Fruit fly (Drosophila melanogaster) whole organism, adult: ENCODE results near the gene Rala.

ENCODE experiments used
- CG11617 ChIP-seq: fragments of 200-800 bp; sonication (Bioruptor generic); optimal IDR thresholded peaks from 2 replicates; lab custom pipeline; 2017; ENCODE audit warnings: mild to moderate bottlenecking, missing biosample characterization, missing genetic modification reagents, missing genetic modification characterization
- CG12768 ChIP-seq: fragments of 200-800 bp; sonication (Bioruptor generic); optimal IDR thresholded peaks from 2 replicates; lab custom pipeline; 2017; ENCODE audit warnings: missing biosample characterization, missing genetic modification characterization, mild to moderate bottlenecking, moderate library complexity, missing genetic modification reagents
- CG14711 ChIP-seq: fragments of 200-800 bp; sonication (Bioruptor generic); optimal IDR thresholded peaks from 2 replicates; lab custom pipeline; 2018; ENCODE audit warnings: missing biosample characterization, mild to moderate bottlenecking, missing genetic modification characterization, moderate library complexity
- CG1620 ChIP-seq: fragments of 200-800 bp; sonication (Bioruptor generic); optimal IDR thresholded peaks from 2 replicates; lab custom pipeline; 2016; ENCODE audit warnings: missing biosample characterization, missing genetic modification characterization
- CG33017 ChIP-seq: fragments of 200-800 bp; sonication (Bioruptor generic); optimal IDR thresholded peaks from 2 replicates; lab custom pipeline; 2018; ENCODE audit warnings: missing biosample characterization, mild to moderate bottlenecking, missing genetic modification characterization, moderate library complexity
- CG5204 ChIP-seq: fragments of 200-800 bp; sonication (Bioruptor generic); optimal IDR thresholded peaks from 2 replicates; lab custom pipeline; 2016; ENCODE audit warnings: missing biosample characterization, missing genetic modification characterization
- CG7045 ChIP-seq: fragments of 200-800 bp; sonication (Bioruptor generic); optimal IDR thresholded peaks from 2 replicates; lab custom pipeline; 2017; ENCODE audit warnings: missing biosample characterization, mild to moderate bottlenecking, missing genetic modification characterization
- CG7101 ChIP-seq: fragments of 200-800 bp; sonication (Bioruptor generic); optimal IDR thresholded peaks from 2 replicates; lab custom pipeline; 2018; ENCODE audit warnings: missing biosample characterization, mild to moderate bottlenecking, missing genetic modification characterization, moderate library complexity
- Clk ChIP-seq: fragments of 200-800 bp; sonication (Bioruptor generic); optimal IDR thresholded peaks from 2 replicates; lab custom pipeline; 2017; ENCODE audit warnings: missing biosample characterization, missing genetic modification characterization
- Crg-1 ChIP-seq: fragments of 200-800 bp; sonication (Bioruptor generic); optimal IDR thresholded peaks from 2 replicates; lab custom pipeline; 2016; ENCODE audit warnings: missing biosample characterization, missing genetic modification characterization
- Hr96 ChIP-seq: fragments of 200-800 bp; sonication (Bioruptor generic); optimal IDR thresholded peaks from 2 replicates; lab custom pipeline; 2016; ENCODE audit warnings: missing biosample characterization, missing genetic modification characterization
- Mnt ChIP-seq: fragments of 200-800 bp; sonication (Bioruptor generic); optimal IDR thresholded peaks from 2 replicates; lab custom pipeline; 2016; ENCODE audit warnings: missing biosample characterization, mild to moderate bottlenecking, missing genetic modification characterization
- bab1 ChIP-seq: fragments of 200-800 bp; sonication (Bioruptor generic); optimal IDR thresholded peaks from 3 replicates; lab custom pipeline; 2019; ENCODE audit warnings: missing biosample characterization, mild to moderate bottlenecking, missing genetic modification characterization, moderate library complexity
- cic ChIP-seq: fragments of 200-800 bp; sonication (Bioruptor generic); optimal IDR thresholded peaks from 2 replicates; lab custom pipeline; 2017; ENCODE audit warnings: missing biosample characterization, mild to moderate bottlenecking, missing genetic modification characterization, moderate library complexity
- cnc ChIP-seq, 2 experiments: fragments of >200 bp; optimal IDR thresholded peaks; 2 replicates each; lab custom pipeline; 2017
- kay ChIP-seq: fragments of 200-800 bp; sonication (Bioruptor generic); peaks from one replicate; lab custom pipeline; 2016; ENCODE audit warnings: missing biosample characterization, missing genetic modification characterization, borderline replicate concordance
- ovo ChIP-seq: fragments of 200-800 bp; sonication (Bioruptor generic); optimal IDR thresholded peaks from 2 replicates; lab custom pipeline; 2016; ENCODE audit warnings: missing biosample characterization, missing genetic modification characterization
- pad ChIP-seq: fragments of 200-800 bp; sonication (Bioruptor generic); optimal IDR thresholded peaks from 3 replicates; lab custom pipeline; 2017; ENCODE audit warnings: missing biosample characterization, missing genetic modification characterization, mild to moderate bottlenecking, moderate library complexity, missing genetic modification reagents
- tj ChIP-seq: fragments of 200-800 bp; sonication (Bioruptor generic); optimal IDR thresholded peaks from 3 replicates; lab custom pipeline; 2017; ENCODE audit warnings: missing biosample characterization, mild to moderate bottlenecking, missing genetic modification characterization, moderate library complexity
- toe ChIP-seq: fragments of 200-800 bp; sonication (Bioruptor generic); optimal IDR thresholded peaks from 2 replicates; lab custom pipeline; 2016; ENCODE audit warnings: missing biosample characterization, missing genetic modification characterization

Rala gene

DNA sequence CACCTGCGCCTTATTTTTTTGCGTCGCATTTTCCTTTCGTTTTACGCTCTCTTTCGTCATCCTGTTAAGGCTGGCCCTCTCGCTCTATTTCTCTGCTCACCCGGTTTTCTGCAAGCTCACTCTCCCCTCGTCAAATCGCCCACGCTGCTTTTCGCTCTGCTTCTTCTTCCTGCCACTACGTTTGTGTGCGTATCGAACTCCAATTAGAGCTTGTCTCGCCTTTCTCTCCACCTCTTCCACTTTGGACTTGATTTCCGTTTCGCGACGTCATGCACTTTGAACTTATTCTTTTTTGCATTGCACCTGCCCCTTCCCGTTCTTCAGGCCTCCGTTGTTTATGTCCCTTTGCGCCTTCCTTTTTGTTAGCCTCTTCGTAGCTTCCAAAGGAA, 33.9 kb downstream of the Rala start:
- TF ChIP-seq tj (GFP tag; lab: Kevin White, UChicago) (peak; percentile 42), pad (GFP tag; lab: Kevin White, UChicago) (peak; percentile 45), cic (GFP tag; lab: Kevin White, UChicago) (no peak)

DNA sequence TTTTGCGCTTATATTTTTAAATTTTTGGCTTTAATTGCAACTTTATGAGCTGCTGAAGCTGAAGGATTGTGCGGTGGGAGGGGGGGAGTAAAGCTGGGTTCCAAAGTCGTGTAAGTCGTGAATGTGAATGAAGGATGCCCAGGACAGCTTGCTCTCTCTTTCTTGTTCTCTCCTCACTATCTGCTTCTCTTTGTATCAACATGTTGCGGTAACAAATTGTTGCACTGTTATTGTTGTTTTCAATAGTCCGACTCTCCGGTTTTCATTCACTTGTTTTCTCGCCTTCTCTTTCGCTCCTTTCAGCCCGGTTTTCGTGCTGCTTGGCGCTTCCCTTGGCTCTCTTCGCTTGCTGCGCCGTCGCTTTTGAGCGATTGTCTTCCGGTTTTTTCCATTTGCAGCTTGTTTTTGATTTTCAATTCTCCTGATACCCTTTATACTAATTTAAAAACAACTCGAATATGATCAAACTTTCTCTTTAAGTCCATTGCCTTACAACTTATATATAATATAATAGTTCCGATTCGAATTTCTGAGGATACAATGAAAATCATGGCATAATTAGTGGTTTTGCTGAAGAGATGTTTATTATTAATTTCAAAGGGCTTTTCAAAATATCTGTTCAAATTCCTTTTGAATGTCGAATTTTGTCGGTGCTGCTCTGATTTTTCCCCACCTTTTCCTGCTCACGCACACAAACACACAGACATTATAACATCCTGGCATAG, 34.5 kb downstream of the Rala start:
- TF ChIP-seq CG1620 (GFP tag; lab: Kevin White, UChicago) = no peak
- no peak for TF ChIP-seq Clk (GFP tag; lab: Kevin White, UChicago)
- TF ChIP-seq tj (GFP tag; lab: Kevin White, UChicago) = no peak
- TF ChIP-seq pad (GFP tag; lab: Kevin White, UChicago) = no peak
- TF ChIP-seq CG33017 = no peak
- no peak for TF ChIP-seq bab1
- no peak for TF ChIP-seq Crg-1
- no peak for TF ChIP-seq toe (GFP tag; lab: Kevin White, UChicago)
- no peak for TF ChIP-seq ovo
- no peak for TF ChIP-seq CG7045 (GFP tag; lab: Kevin White, UChicago)
- TF ChIP-seq cic (GFP tag; lab: Kevin White, UChicago) = no peak
- TF ChIP-seq CG14711 (tag; lab: Kevin White, UChicago) = no peak
- no peak for TF ChIP-seq CG5204 (GFP tag; lab: Kevin White, UChicago)
- no peak for TF ChIP-seq CG12768 (GFP tag; lab: Kevin White, UChicago)
- no peak for TF ChIP-seq CG11617 (GFP tag; lab: Kevin White, UChicago)
- TF ChIP-seq CG7101 = no peak

DNA sequence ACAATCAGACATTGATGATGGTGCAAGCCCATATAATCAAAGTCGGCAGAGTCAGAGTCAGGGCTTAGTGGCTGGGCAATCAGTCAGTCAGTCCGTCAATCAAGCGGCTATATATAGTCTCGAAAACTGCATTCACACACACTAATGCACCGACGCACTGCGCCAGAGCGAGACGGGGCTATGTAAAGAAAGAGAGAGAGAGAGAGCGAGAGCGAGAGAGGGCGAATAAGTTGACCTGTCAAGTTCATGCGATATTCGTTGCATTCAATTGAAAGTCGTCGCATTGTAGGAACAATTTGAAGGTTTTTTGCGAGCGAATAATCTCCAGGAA, 37.0 kb downstream of the Rala start:
- no peak for TF ChIP-seq CG11617 (GFP tag; lab: Kevin White, UChicago)
- no peak for TF ChIP-seq Clk (GFP tag; lab: Kevin White, UChicago)
- TF ChIP-seq tj (GFP tag; lab: Kevin White, UChicago) = peak; percentile 25
- no peak for TF ChIP-seq Hr96 (GFP tag; lab: Kevin White, UChicago)
- no peak for TF ChIP-seq CG1620 (GFP tag; lab: Kevin White, UChicago)
- no peak for TF ChIP-seq ovo
- peak; percentile 22 for TF ChIP-seq CG12768 (GFP tag; lab: Kevin White, UChicago)
- peak; percentile 79 for TF ChIP-seq kay

DNA sequence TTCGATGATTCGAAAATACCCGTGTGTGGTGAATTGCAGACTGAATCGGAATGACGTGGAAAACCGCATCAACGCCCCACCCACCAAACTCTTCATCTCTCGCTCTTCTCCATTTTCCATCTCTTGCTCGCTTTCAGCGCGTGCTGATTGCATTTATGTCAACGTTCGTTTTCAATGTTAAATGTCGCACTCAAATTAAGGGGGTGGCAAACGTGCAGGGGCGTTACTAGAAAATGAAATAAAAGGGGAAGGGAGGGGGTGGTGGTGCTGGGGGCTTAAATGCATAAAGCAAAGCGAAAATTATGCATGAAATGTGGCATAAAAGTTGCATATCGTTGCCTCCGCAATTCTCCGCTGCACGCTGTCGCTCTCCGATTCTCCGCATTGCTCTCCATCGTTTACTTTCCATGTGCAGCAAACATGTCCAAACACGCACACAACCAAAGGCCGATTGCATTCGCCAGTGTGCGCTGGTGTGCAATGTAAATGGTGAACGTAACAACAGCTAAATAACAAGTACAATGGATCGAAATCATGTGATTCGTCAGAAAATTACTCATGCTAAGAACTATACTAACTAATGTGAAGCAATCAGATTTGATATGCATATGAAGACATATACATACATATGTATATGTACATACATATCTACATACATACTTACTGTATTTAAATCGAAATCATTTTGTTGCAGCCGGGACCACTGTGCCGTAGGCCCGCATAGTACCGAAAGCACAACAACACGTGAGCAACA, 37.5 kb downstream of the Rala start:
- TF ChIP-seq Clk (GFP tag; lab: Kevin White, UChicago) (no peak), pad (GFP tag; lab: Kevin White, UChicago) (peak; percentile 59), toe (GFP tag; lab: Kevin White, UChicago) (peak; percentile 23), bab1 (peak; percentile 84), CG11617 (GFP tag; lab: Kevin White, UChicago) (peak; percentile 80), tj (GFP tag; lab: Kevin White, UChicago) (peak; percentile 61), Crg-1 (peak; percentile 53), cic (GFP tag; lab: Kevin White, UChicago) (peak; percentile 66), CG33017 (peak; percentile 64), CG5204 (GFP tag; lab: Kevin White, UChicago) (peak; percentile 48), CG14711 (tag; lab: Kevin White, UChicago) (peak; percentile 80), CG7101 (peak; percentile 86), Mnt (GFP tag; lab: Kevin White, UChicago) (peak; percentile 87), kay (no peak), Hr96 (GFP tag; lab: Kevin White, UChicago) (peak; percentile 62), ovo (peak; percentile 28), cnc (optimal IDR thresholded peaks at IDR 0.05; lab: Kevin White, UChicago) (no peak), CG12768 (GFP tag; lab: Kevin White, UChicago) (peak; percentile 72), CG7045 (GFP tag; lab: Kevin White, UChicago) (peak; percentile 52), CG1620 (GFP tag; lab: Kevin White, UChicago) (peak; percentile 2)

DNA sequence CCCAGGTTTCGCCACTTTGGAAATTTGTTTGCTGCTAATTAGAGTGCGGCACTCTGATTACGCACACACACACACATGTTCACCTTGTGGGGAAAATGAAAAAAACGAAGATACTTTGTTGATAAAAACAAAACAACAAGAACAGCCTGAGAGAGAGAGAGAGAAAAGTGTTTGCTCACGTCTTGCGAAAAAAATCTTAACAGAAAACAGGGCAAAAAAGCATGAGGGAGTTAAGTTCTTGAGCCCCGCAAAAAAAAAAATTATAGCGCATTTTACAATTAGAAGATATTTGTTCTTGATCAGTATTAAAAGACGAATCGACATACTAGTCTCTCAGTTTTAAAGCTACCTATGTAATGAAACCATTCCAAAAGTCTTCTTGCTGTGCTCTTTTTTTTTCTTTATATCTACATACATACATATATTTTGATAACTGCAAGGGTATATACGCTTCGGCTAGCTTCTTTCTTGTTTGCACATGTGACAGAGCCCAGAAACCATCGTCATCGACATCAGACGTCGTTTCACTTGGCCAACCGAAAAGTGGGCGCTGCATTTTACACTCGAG, 38.6 kb downstream of the Rala start:
- no peak for TF ChIP-seq cic (GFP tag; lab: Kevin White, UChicago)
- TF ChIP-seq CG7101 = no peak
- no peak for TF ChIP-seq kay
- TF ChIP-seq Clk (GFP tag; lab: Kevin White, UChicago) = no peak
- TF ChIP-seq CG11617 (GFP tag; lab: Kevin White, UChicago) = peak; percentile 36
- no peak for TF ChIP-seq CG1620 (GFP tag; lab: Kevin White, UChicago)
- TF ChIP-seq CG12768 (GFP tag; lab: Kevin White, UChicago) = no peak
- peak; percentile 28 for TF ChIP-seq Hr96 (GFP tag; lab: Kevin White, UChicago)
- no peak for TF ChIP-seq CG33017
- TF ChIP-seq toe (GFP tag; lab: Kevin White, UChicago) = no peak
- TF ChIP-seq ovo = no peak
- TF ChIP-seq bab1 = peak; percentile 48
- TF ChIP-seq CG14711 (tag; lab: Kevin White, UChicago) = peak; percentile 21
